Fruit fly (Drosophila melanogaster) whole organism, wandering third instar larva: ENCODE measurements around the gene tHMG2.

Source experiments
- Abd-B ChIP-seq: fragments of >200 bp; optimal IDR thresholded peaks from 2 replicates; lab custom pipeline; 2017; ENCODE audit warnings: missing biosample characterization, missing genetic modification characterization
- CG32264 ChIP-seq: fragments of 200-800 bp; sonication (Bioruptor generic); optimal IDR thresholded peaks from 2 replicates; lab custom pipeline; 2016; ENCODE audit warnings: missing biosample characterization, missing genetic modification characterization
- CG9705 ChIP-seq: fragments of 200-800 bp; sonication (Bioruptor generic); optimal IDR thresholded peaks from 2 replicates; lab custom pipeline; 2018; ENCODE audit warnings: missing biosample characterization, mild to moderate bottlenecking, missing genetic modification characterization
- CrebA ChIP-seq: fragments of 200-800 bp; sonication (Bioruptor generic); optimal IDR thresholded peaks from 2 replicates; lab custom pipeline; 2016; ENCODE audit warnings: missing biosample characterization, mild to moderate bottlenecking, missing genetic modification characterization, borderline replicate concordance
- Dfd ChIP-seq: fragments of >200 bp; optimal IDR thresholded peaks from 2 replicates; lab custom pipeline; 2017; ENCODE audit warnings: missing biosample characterization, missing genetic modification characterization
- Dif ChIP-seq: fragments of 200-275, 200-300 bp; sonication (Bioruptor generic); optimal IDR thresholded peaks from 2 replicates; lab custom pipeline; 2018; ENCODE audit warnings: missing biosample characterization, missing genetic modification characterization; ENCODE audit not compliant: partially characterized antibody
- GATAd ChIP-seq: sonication (Bioruptor generic); optimal IDR thresholded peaks from 2 replicates; lab custom pipeline; 2016; ENCODE audit warnings: missing biosample characterization, missing genetic modification characterization
- Hnf4 ChIP-seq: fragments of 200-800 bp; sonication (Bioruptor generic); optimal IDR thresholded peaks from 2 replicates; lab custom pipeline; 2016; ENCODE audit warnings: missing biosample characterization, mild to moderate bottlenecking, missing genetic modification characterization
- Hr78 ChIP-seq: fragments of >200 bp; optimal IDR thresholded peaks from 2 replicates; lab custom pipeline; 2017; ENCODE audit warnings: missing biosample characterization, missing genetic modification characterization
- Hr83 ChIP-seq: fragments of 200-300 bp; sonication (Bioruptor generic); optimal IDR thresholded peaks from 2 replicates; lab custom pipeline; 2016; ENCODE audit warnings: missing biosample characterization, mild to moderate bottlenecking, missing genetic modification characterization, moderate library complexity; ENCODE audit not compliant: poor library complexity, severe bottlenecking
- Jra ChIP-seq: sonication (Bioruptor generic); optimal IDR thresholded peaks from 2 replicates; lab custom pipeline; 2016; ENCODE audit warnings: missing biosample characterization, missing genetic modification characterization
- Mio ChIP-seq: sonication (Bioruptor generic); optimal IDR thresholded peaks from 2 replicates; lab custom pipeline; 2016; ENCODE audit warnings: missing biosample characterization, missing genetic modification characterization
- Myc ChIP-seq: fragments of >200 bp; optimal IDR thresholded peaks from 2 replicates; lab custom pipeline; 2017
- N ChIP-seq: fragments of >200 bp; optimal IDR thresholded peaks from 2 replicates; lab custom pipeline; 2018; ENCODE audit warnings: missing biosample characterization, missing external identifiers, missing genetic modification characterization
- OdsH ChIP-seq: fragments of 200-800 bp; sonication (Bioruptor generic); optimal IDR thresholded peaks from 2 replicates; lab custom pipeline; 2016; ENCODE audit warnings: missing biosample characterization, mild to moderate bottlenecking, missing genetic modification characterization
- Rel ChIP-seq, 2 experiments: fragments of 200-800 bp; sonication (Bioruptor generic) in 1 of 2; optimal IDR thresholded peaks; 2 replicates in 1 of 2; 3 replicates in 1 of 2; lab custom pipeline; 2016 to 2019; ENCODE audit warnings: mild to moderate bottlenecking in 2 of 2, missing biosample characterization in 2 of 2, missing genetic modification characterization in 2 of 2, moderate library complexity in 1 of 2
- Sp1 ChIP-seq: fragments of 200-800 bp; sonication (Bioruptor generic); optimal IDR thresholded peaks from 3 replicates; lab custom pipeline; 2019; ENCODE audit warnings: missing biosample characterization, mild to moderate bottlenecking, missing genetic modification characterization, moderate library complexity
- Vsx2 ChIP-seq: fragments of 200-300, 225-300 bp; sonication (Bioruptor generic); optimal IDR thresholded peaks from 2 replicates; lab custom pipeline; 2018; ENCODE audit warnings: missing biosample characterization, missing genetic modification characterization; ENCODE audit not compliant: partially characterized antibody
- br ChIP-seq: fragments of 200-800 bp; sonication (Bioruptor generic); optimal IDR thresholded peaks from 2 replicates; lab custom pipeline; 2016; ENCODE audit warnings: missing biosample characterization, missing genetic modification characterization
- brk ChIP-seq: fragments of 200-800 bp; sonication (Bioruptor generic); optimal IDR thresholded peaks from 2 replicates; lab custom pipeline; 2016; ENCODE audit warnings: missing biosample characterization, mild to moderate bottlenecking, missing genetic modification characterization
- dl ChIP-seq, 2 experiments: fragments of 175-275, 200-275 bp in 1 of 2; fragments of 200-275 bp in 1 of 2; sonication (Bioruptor generic); optimal IDR thresholded peaks; lab custom pipeline; 2018; ENCODE audit warnings: mild to moderate bottlenecking in 2 of 2, missing biosample characterization in 2 of 2, missing genetic modification characterization in 2 of 2, moderate library complexity in 2 of 2; ENCODE audit not compliant: partially characterized antibody in 2 of 2, insufficient read depth in 1 of 2
- dmrt93B ChIP-seq: fragments of 200-800 bp; sonication (Bioruptor generic); optimal IDR thresholded peaks from 2 replicates; lab custom pipeline; 2018; ENCODE audit warnings: missing biosample characterization, mild to moderate bottlenecking, missing genetic modification characterization
- dsf ChIP-seq: sonication (Bioruptor generic); optimal IDR thresholded peaks from 2 replicates; lab custom pipeline; 2016; ENCODE audit warnings: missing biosample characterization, missing genetic modification characterization, borderline replicate concordance
- ey ChIP-seq: fragments of 200-800 bp; sonication (Bioruptor generic); optimal IDR thresholded peaks from 2 replicates; lab custom pipeline; 2016; ENCODE audit warnings: missing biosample characterization, missing genetic modification characterization
- foxo ChIP-seq, 2 experiments: fragments of 200-800 bp; sonication (Bioruptor generic); optimal IDR thresholded peaks; 2 replicates in 1 of 2; 3 replicates in 1 of 2; lab custom pipeline; 2016 to 2017; ENCODE audit warnings: missing biosample characterization in 2 of 2, missing genetic modification characterization in 2 of 2
- fru ChIP-seq: fragments of 200-800 bp; sonication (Bioruptor generic); optimal IDR thresholded peaks from 3 replicates; lab custom pipeline; 2016; ENCODE audit warnings: missing biosample characterization, mild to moderate bottlenecking, missing genetic modification characterization
- h ChIP-seq: fragments of 200-800 bp; sonication (Bioruptor generic); optimal IDR thresholded peaks from 3 replicates; lab custom pipeline; 2016; ENCODE audit warnings: missing biosample characterization, mild to moderate bottlenecking, missing genetic modification characterization
- jim ChIP-seq: fragments of 175-275, 200-325 bp; sonication (Bioruptor generic); optimal IDR thresholded peaks from 2 replicates; lab custom pipeline; 2016; ENCODE audit warnings: missing biosample characterization, mild to moderate bottlenecking, missing genetic modification characterization
- lola ChIP-seq: fragments of >200 bp; optimal IDR thresholded peaks from 2 replicates; lab custom pipeline; 2017; ENCODE audit warnings: missing biosample characterization, missing genetic modification characterization
- pan ChIP-seq: fragments of >200 bp; optimal IDR thresholded peaks from 2 replicates; lab custom pipeline; 2017
- psq ChIP-seq: fragments of 200-800 bp; sonication (Bioruptor generic); optimal IDR thresholded peaks from 3 replicates; lab custom pipeline; 2017; ENCODE audit warnings: missing biosample characterization, mild to moderate bottlenecking, missing genetic modification characterization, moderate library complexity
- rgr ChIP-seq: fragments of 200-800 bp; sonication (Bioruptor generic); optimal IDR thresholded peaks from 3 replicates; lab custom pipeline; 2016; ENCODE audit warnings: missing biosample characterization, mild to moderate bottlenecking, missing genetic modification characterization
- sage ChIP-seq: fragments of 200-800 bp; sonication (Bioruptor generic); optimal IDR thresholded peaks from 2 replicates; lab custom pipeline; 2016; ENCODE audit warnings: missing biosample characterization, mild to moderate bottlenecking, missing genetic modification characterization
- sv ChIP-seq: fragments of 200-800 bp; sonication (Bioruptor generic); optimal IDR thresholded peaks from 3 replicates; lab custom pipeline; 2016; ENCODE audit warnings: missing biosample characterization, missing genetic modification characterization
- tai ChIP-seq: sonication (Bioruptor generic); optimal IDR thresholded peaks from 2 replicates; lab custom pipeline; 2016; ENCODE audit warnings: missing biosample characterization, missing genetic modification characterization
- usp ChIP-seq: fragments of >200 bp; optimal IDR thresholded peaks from 2 replicates; lab custom pipeline; 2017; ENCODE audit warnings: missing biosample characterization, missing genetic modification characterization
- woc ChIP-seq: sonication (Bioruptor generic); optimal IDR thresholded peaks from 2 replicates; lab custom pipeline; 2016; ENCODE audit warnings: missing biosample characterization, mild to moderate bottlenecking, missing genetic modification characterization

tHMG2 gene

dm6 chr3R:22483537-22483936 is 9.2 kb upstream of the tHMG2 start:
- no peak for TF ChIP-seq dl (GFP tag; optimal IDR thresholded peaks at IDR 0.05; lab: Kevin White, UChicago; ENCODE audit: insufficient read depth in 1 of 2, partially characterized antibody in 2 of 2)
- TF ChIP-seq psq (GFP tag; lab: Kevin White, UChicago): no peak
- no peak for TF ChIP-seq Jra
- TF ChIP-seq Myc (lab: Kevin White, UChicago): no peak
- TF ChIP-seq CG32264: no peak
- no peak for TF ChIP-seq OdsH (GFP tag; lab: Kevin White, UChicago)
- no peak for TF ChIP-seq usp (GFP tag; lab: Kevin White, UChicago)
- TF ChIP-seq Hr83: no peak
- TF ChIP-seq Dfd: no peak
- no peak for TF ChIP-seq fru (GFP tag; lab: Kevin White, UChicago)
- TF ChIP-seq, all 38 proteins: peak for 0

- TF ChIP-seq GATAd (GFP tag; lab: Kevin White, UChicago): no peak
- TF ChIP-seq Dif: peak; percentile 7
- no peak for TF ChIP-seq usp (GFP tag; lab: Kevin White, UChicago)
- peak; percentile 73 for TF ChIP-seq Jra
- no peak for TF ChIP-seq Rel (GFP tag; optimal IDR thresholded peaks at IDR 0.05; lab: Kevin White, UChicago)
- TF ChIP-seq Rel (tag; optimal IDR thresholded peaks at IDR 0.05; lab: Kevin White, UChicago): peak; percentile 59
Measured at dm6 chr3R:22487037-22487492, 5.7 kb upstream of the tHMG2 start, which contains the start of gene Pfdn5. TSS of gene Pfdn5 (plus strand) at chr3R:22487039.

- no peak for TF ChIP-seq tai (GFP tag; lab: Kevin White, UChicago)
- no peak for TF ChIP-seq dl (GFP tag; optimal IDR thresholded peaks at IDR 0.05; lab: Kevin White, UChicago; ENCODE audit: insufficient read depth in 1 of 2, partially characterized antibody in 2 of 2)
- TF ChIP-seq psq (GFP tag; lab: Kevin White, UChicago): no peak
- TF ChIP-seq jim (GFP tag; lab: Kevin White, UChicago): no peak
- no peak for TF ChIP-seq pan (lab: Kevin White, UChicago)
- no peak for TF ChIP-seq Rel (GFP tag; optimal IDR thresholded peaks at IDR 0.05; lab: Kevin White, UChicago)
- no peak for TF ChIP-seq Rel (tag; optimal IDR thresholded peaks at IDR 0.05; lab: Kevin White, UChicago)
- TF ChIP-seq Sp1: no peak
- no peak for TF ChIP-seq N (GFP tag; lab: Kevin White, UChicago)
- TF ChIP-seq Abd-B: no peak
- no peak for TF ChIP-seq OdsH (GFP tag; lab: Kevin White, UChicago)
- no peak for TF ChIP-seq Dfd
- no peak for TF ChIP-seq Hnf4
- no peak for TF ChIP-seq Hr83
- no peak for TF ChIP-seq CG9705 (GFP tag; lab: Kevin White, UChicago)
- TF ChIP-seq GATAd (GFP tag; lab: Kevin White, UChicago): no peak
- no peak for TF ChIP-seq br (GFP tag; lab: Kevin White, UChicago)
- no peak for TF ChIP-seq sv
- TF ChIP-seq CrebA (GFP tag; lab: Kevin White, UChicago): no peak
Measured at dm6 chr3R:22488855-22489254, 3.9 kb upstream of the tHMG2 start, which contains the start of gene CG5376. TSS of gene CG5376 (minus strand) at chr3R:22488955.

dm6 chr3R:22491088-22491879 is 1.5 kb upstream of the tHMG2 start, which contains the start of the genes CCT1 and tHMG1:
TSS of gene CCT1 (minus strand) at chr3R:22491439.
TSS of gene tHMG1 (plus strand) at chr3R:22491829.
- TF ChIP-seq dmrt93B (GFP tag; lab: Kevin White, UChicago) (no peak), sv (no peak), h (GFP tag; lab: Kevin White, UChicago) (peak; percentile 32), Sp1 (no peak), Vsx2 (GFP tag; lab: Kevin White, UChicago) (no peak), CG9705 (GFP tag; lab: Kevin White, UChicago) (no peak), foxo (GFP tag; optimal IDR thresholded peaks at IDR 0.05; lab: Kevin White, UChicago) (no peak), sage (GFP tag; lab: Kevin White, UChicago) (peak; percentile 8), lola (GFP tag; lab: Kevin White, UChicago) (no peak), brk (GFP tag; lab: Kevin White, UChicago) (no peak), CrebA (GFP tag; lab: Kevin White, UChicago) (no peak), woc (GFP tag; lab: Kevin White, UChicago) (no peak), tai (GFP tag; lab: Kevin White, UChicago) (no peak), Myc (lab: Kevin White, UChicago) (no peak), Hr83 (peak; percentile 40), Mio (no peak), br (GFP tag; lab: Kevin White, UChicago) (no peak), pan (lab: Kevin White, UChicago) (no peak), Rel (GFP tag; optimal IDR thresholded peaks at IDR 0.05; lab: Kevin White, UChicago) (no peak), Rel (tag; optimal IDR thresholded peaks at IDR 0.05; lab: Kevin White, UChicago) (no peak), usp (GFP tag; lab: Kevin White, UChicago) (no peak), psq (GFP tag; lab: Kevin White, UChicago) (no peak), OdsH (GFP tag; lab: Kevin White, UChicago) (no peak), GATAd (GFP tag; lab: Kevin White, UChicago) (no peak), Jra (peak; percentile 73), ey (no peak), Hr78 (no peak), Hnf4 (no peak), N (GFP tag; lab: Kevin White, UChicago) (no peak), Dif (no peak), dsf (GFP tag; lab: Kevin White, UChicago) (no peak), CG32264 (no peak), Dfd (no peak), Abd-B (no peak), rgr (no peak), fru (GFP tag; lab: Kevin White, UChicago) (no peak), dl (GFP tag; optimal IDR thresholded peaks at IDR 0.05; lab: Kevin White, UChicago; ENCODE audit: insufficient read depth in 1 of 2, partially characterized antibody in 2 of 2) (no peak)
